Worm (Caenorhabditis elegans) whole organism, L4 larva: ENCODE measurements around the gene sdz-11.

ENCODE experiments used
- F10B5.3 ChIP-seq: sonication (generic microtip); optimal IDR thresholded peaks from 2 replicates; lab custom pipeline; 2016; ENCODE audit warnings: mild to moderate bottlenecking, missing genetic modification characterization, missing compliant biosample characterization
- ama-1 ChIP-seq: fragments of 150-350 bp; optimal IDR thresholded peaks from 2 replicates; lab custom pipeline; 2014; ENCODE audit warnings: inconsistent platforms, mixed read lengths
- ceh-20 ChIP-seq: fragments of 200-800 bp; sonication (Bioruptor generic); IDR thresholded peaks from 2 replicates; pipeline ENCODE4 v1.3.6; 2022; ENCODE audit warnings: missing genetic modification reagents, missing genetic modification characterization, missing compliant biosample characterization
- ceh-28 ChIP-seq: fragments of 150-350 bp; optimal IDR thresholded peaks from 2 replicates; lab custom pipeline; 2014; ENCODE audit warnings: missing biosample characterization, missing genetic modification reagents, missing genetic modification characterization
- daf-16 ChIP-seq, 3 experiments: sonication (generic microtip); optimal IDR thresholded peaks; 2 replicates each; lab custom pipeline; 2016 to 2017; ENCODE audit warnings: missing genetic modification characterization in 3 of 3, missing genetic modification reagents in 3 of 3, mild to moderate bottlenecking in 2 of 3, missing compliant biosample characterization in 2 of 3, missing biosample characterization in 1 of 3, moderate library complexity in 1 of 3
- fkh-10 ChIP-seq: fragments of 150-350 bp; optimal IDR thresholded peaks from 2 replicates; lab custom pipeline; 2014; ENCODE audit warnings: missing biosample characterization, missing genetic modification reagents, missing genetic modification characterization
- mxl-3 ChIP-seq: fragments of 200-800 bp; sonication (Bioruptor generic); optimal IDR thresholded peaks from 2 replicates; lab custom pipeline; 2018; ENCODE audit warnings: mild to moderate bottlenecking, missing genetic modification characterization, missing compliant biosample characterization
- nhr-6 ChIP-seq: fragments of 150-350 bp; optimal IDR thresholded peaks from 2 replicates; lab custom pipeline; 2014; ENCODE audit warnings: missing biosample characterization, missing genetic modification characterization
- nhr-76 ChIP-seq: fragments of 150-350 bp; optimal IDR thresholded peaks from 2 replicates; lab custom pipeline; 2014; ENCODE audit warnings: missing biosample characterization, missing genetic modification characterization
- pha-4 ChIP-seq, 2 experiments: fragments of 150-350 bp in 1 of 2; fragments of 200-800 bp in 1 of 2; sonication (Bioruptor generic) in 1 of 2; IDR thresholded peaks in 1 of 2; optimal IDR thresholded peaks in 1 of 2; 2 replicates each; pipeline versions ENCODE4 v1.3.6 to Lab custom; 2014 to 2022; ENCODE audit warnings: missing genetic modification characterization in 2 of 2, missing genetic modification reagents in 2 of 2, missing biosample characterization in 1 of 2, missing compliant biosample characterization in 1 of 2
- rbr-2 ChIP-seq: sonication (generic microtip); optimal IDR thresholded peaks from 2 replicates; lab custom pipeline; 2016; ENCODE audit warnings: missing genotype, missing genetic modification characterization, missing compliant biosample characterization
- unc-39 ChIP-seq: sonication (generic microtip); optimal IDR thresholded peaks from 2 replicates; lab custom pipeline; 2017; ENCODE audit warnings: missing biosample characterization, missing genetic modification characterization

ce11 chrII:3782309-3783000 is 30.4 kb upstream of the sdz-11 start, which contains the start of gene T24E12.2:
- no peak for TF ChIP-seq nhr-6
- no peak for TF ChIP-seq unc-39 (tag; lab: Kevin White, UChicago)
- TF ChIP-seq ceh-28 (tag; lab: Kevin White, UChicago): no peak
- no peak for TF ChIP-seq ama-1 (lab: Kevin White, UChicago)
- TF ChIP-seq nhr-76 (tag; lab: Kevin White, UChicago): no peak
- no peak for TF ChIP-seq daf-16 (GFP tag; optimal IDR thresholded peaks at IDR 0.05; lab: Kevin White, UChicago)
- no peak for TF ChIP-seq daf-16 (tag; optimal IDR thresholded peaks at IDR 0.05; lab: Kevin White, UChicago)
- TF ChIP-seq fkh-10 (GFP tag; lab: Kevin White, UChicago): no peak
- TF ChIP-seq mxl-3 (GFP tag; lab: Kevin White, UChicago): no peak
- TF ChIP-seq pha-4 (GFP tag; IDR thresholded peaks at IDR 0.05; lab: Robert Waterston, UW): no peak
- no peak for TF ChIP-seq pha-4 (tag; optimal IDR thresholded peaks at IDR 0.05; lab: Kevin White, UChicago)
- no peak for TF ChIP-seq ceh-20 (GFP tag; lab: Robert Waterston, UW)
- TF ChIP-seq rbr-2 (tag; lab: Kevin White, UChicago): no peak
- TF ChIP-seq F10B5.3 (tag; lab: Kevin White, UChicago): no peak
